Fruit fly (Drosophila melanogaster): ENCODE data around the gene TSG101.

The TSG101 gene

dm6 chr3L:16884037-16884436, 41.9 kb downstream of the TSG101 start (continued):
- peak in 1 of 2 experiments; percentile 53 for TF ChIP-seq Pdp1 (GFP tag; optimal IDR thresholded peaks at IDR 0.05)
- 0 out of 4 replicates have a peak, but pooled peaks have one; percentile 30 for TF ChIP-seq chinmo (GFP tag; IDR thresholded peaks at IDR 0.05; ENCODE audit: partially characterized antibody)
- peak; percentile 70 for TF ChIP-seq Med (GFP tag)

- TF ChIP-seq CG3847 (GFP tag; IDR thresholded peaks at IDR 0.05), result peak; percentile 37; the same call in 1 of the 2 replicates
- no peak for TF ChIP-seq da (GFP tag; optimal IDR thresholded peaks at IDR 0.05)
- peak; percentile 40 for TF ChIP-seq mam (GFP tag; optimal IDR thresholded peaks at IDR 0.05)
- no peak for TF ChIP-seq CkIIα-i1 (GFP tag; IDR thresholded peaks at IDR 0.05)
- TF ChIP-seq Rfx (GFP tag; IDR thresholded peaks at IDR 0.05), result peak; percentile 65
- no peak for TF ChIP-seq Dfd (GFP tag; optimal IDR thresholded peaks at IDR 0.05)
- TF ChIP-seq HHEX (GFP tag; optimal IDR thresholded peaks at IDR 0.05), result peak; percentile 10
- TF ChIP-seq Dek (tag; optimal IDR thresholded peaks at IDR 0.05), result peak; percentile 18
- TF ChIP-seq Atf6 (GFP tag; IDR thresholded peaks at IDR 0.05), result 0 out of 2 replicates have a peak, but pooled peaks have one; percentile 38
- peak; percentile 59 for TF ChIP-seq Fer3 (tag; optimal IDR thresholded peaks at IDR 0.05)
- TF ChIP-seq cwo (GFP tag; optimal IDR thresholded peaks at IDR 0.05), result peak; percentile 21
- TF ChIP-seq Dbx (GFP tag; IDR thresholded peaks at IDR 0.05), result peak; percentile 45; the same call in 1 of the 3 replicates
- TF ChIP-seq Eip74EF (GFP tag; optimal IDR thresholded peaks at IDR 0.05), result no peak
- TF ChIP-seq en (GFP tag; optimal IDR thresholded peaks at IDR 0.05), result no peak
- peak; percentile 13 for TF ChIP-seq scrt (GFP tag; optimal IDR thresholded peaks at IDR 0.05)
- TF ChIP-seq CG4617 (GFP tag; optimal IDR thresholded peaks at IDR 0.05; ENCODE audit: borderline replicate concordance), result no peak
- peak; percentile 30 for TF ChIP-seq NfI (GFP tag; optimal IDR thresholded peaks at IDR 0.05)
- TF ChIP-seq stc (GFP tag; IDR thresholded peaks at IDR 0.05), result peak; percentile 44; the same call in 1 of the 2 replicates
- no peak for TF ChIP-seq CG12744 (GFP tag; optimal IDR thresholded peaks at IDR 0.05)
- peak; percentile 14 for TF ChIP-seq ind (GFP tag; optimal IDR thresholded peaks at IDR 0.05)
- no peak for TF ChIP-seq CG11723 (GFP tag; optimal IDR thresholded peaks at IDR 0.05)
- TF ChIP-seq CG8765 (GFP tag; IDR thresholded peaks at IDR 0.05), result no peak
- TF ChIP-seq CG32532 (GFP tag; IDR thresholded peaks at IDR 0.05), result peak; percentile 83
- TF ChIP-seq jigr1 (GFP tag; IDR thresholded peaks at IDR 0.05), result no peak
- TF ChIP-seq dysf (GFP tag; IDR thresholded peaks at IDR 0.05), result peak; percentile 52; the same call in 2 of the 3 replicates
- TF ChIP-seq CG18764 (GFP tag; optimal IDR thresholded peaks at IDR 0.05), result no peak
- peak; percentile 71 for TF ChIP-seq CG7372 (GFP tag; IDR thresholded peaks at IDR 0.05)
- TF ChIP-seq Adf1 (GFP tag; IDR thresholded peaks at IDR 0.05), result peak; percentile 34; the same call in 1 of the 2 replicates
- TF ChIP-seq Hmr (GFP tag; optimal IDR thresholded peaks at IDR 0.05), result peak; percentile 39
- peak; percentile 60; the same call in 2 of the 3 replicates for TF ChIP-seq CG11695 (GFP tag; IDR thresholded peaks at IDR 0.05)
- peak; percentile 32; the same call in 1 of the 3 replicates for TF ChIP-seq tgo (GFP tag; IDR thresholded peaks at IDR 0.05)
- TF ChIP-seq al (GFP tag; IDR thresholded peaks at IDR 0.05), result peak; percentile 65; the same call in 1 of the 2 replicates
- peak; percentile 61 for TF ChIP-seq CG13296 (GFP tag; optimal IDR thresholded peaks at IDR 0.05)
- no peak for TF ChIP-seq CG2712 (tag; optimal IDR thresholded peaks at IDR 0.05)
- no peak for TF ChIP-seq prd (optimal IDR thresholded peaks at IDR 0.05)
- TF ChIP-seq prd (GFP tag; IDR thresholded peaks at IDR 0.05), result 0 out of 3 replicates have a peak, but pooled peaks have one; percentile 22
- peak; percentile 26 for TF ChIP-seq CG13424 (tag; optimal IDR thresholded peaks at IDR 0.05)
- TF ChIP-seq Ptx1 (GFP tag; IDR thresholded peaks at IDR 0.05), result peak; percentile 68
- peak in 1 of 2 experiments; percentile 24 for TF ChIP-seq Pdp1 (GFP tag; optimal IDR thresholded peaks at IDR 0.05)
- no peak for TF ChIP-seq Ets97D (GFP tag; optimal IDR thresholded peaks at IDR 0.05)
- 0 out of 2 replicates have a peak, but pooled peaks have one; percentile 7 for TF ChIP-seq wdn (GFP tag; IDR thresholded peaks at IDR 0.05)
- peak; percentile 22 for TF ChIP-seq tap (tag; optimal IDR thresholded peaks at IDR 0.05)
- TF ChIP-seq CG14441 (GFP tag; IDR thresholded peaks at IDR 0.05), result peak; percentile 62
- TF ChIP-seq Med (GFP tag), result peak; percentile 63
- TF ChIP-seq Hr51 (GFP tag; optimal IDR thresholded peaks at IDR 0.05), result peak in 1 of 2 experiments; percentile 44
- no peak for TF ChIP-seq ttk (GFP tag; IDR thresholded peaks at IDR 0.05)
- no peak for TF ChIP-seq CG10462 (GFP tag; optimal IDR thresholded peaks at IDR 0.05)
Observed at dm6 chr3L:16885042-16885441, 42.9 kb downstream of the TSG101 start.
